Fruit fly (Drosophila melanogaster) whole organism, embryonic: ENCODE data around the gene CG32214.
A peak's percentile ranks its signal among the peaks of the same experiment; 100 is the strongest.

ENCODE experiments used
- Atf-2 ChIP-seq: fragments of 200-800 bp; sonication (Bioruptor generic); optimal IDR thresholded peaks from 2 replicates; lab custom pipeline; 2016; ENCODE audit warnings: missing biosample characterization, missing genetic modification characterization
- CG10209 ChIP-seq: fragments of 200-800 bp; sonication (Bioruptor generic); optimal IDR thresholded peaks from 3 replicates; lab custom pipeline; 2017; ENCODE audit warnings: missing biosample characterization, mild to moderate bottlenecking, missing genetic modification characterization, missing genetic modification reagents
- CG10366 ChIP-seq: fragments of 200-800 bp; sonication (Bioruptor generic); IDR thresholded peaks from 2 replicates; pipeline ENCODE4 v1.3.6; 2022; ENCODE audit warnings: missing biosample characterization, missing genetic modification characterization
- CG11504 ChIP-seq: fragments of 200-800 bp; sonication (Bioruptor generic); optimal IDR thresholded peaks from 3 replicates; lab custom pipeline; 2019; ENCODE audit warnings: missing biosample characterization, mild to moderate bottlenecking, missing genetic modification characterization, moderate library complexity
- CG11695 ChIP-seq: fragments of 200-800 bp; sonication (Bioruptor generic); IDR thresholded peaks from 3 replicates; pipeline ENCODE4 v1.3.6; 2022; ENCODE audit warnings: missing biosample characterization, missing genetic modification characterization
- CG12769 ChIP-seq: fragments of 200-800 bp; sonication (Bioruptor generic); optimal IDR thresholded peaks from 2 replicates; lab custom pipeline; 2019; ENCODE audit warnings: missing biosample characterization, mild to moderate bottlenecking, missing genetic modification characterization, moderate library complexity
- CG16815 ChIP-seq: fragments of 200-800 bp; sonication (Bioruptor generic); optimal IDR thresholded peaks from 3 replicates; lab custom pipeline; 2017; ENCODE audit warnings: missing biosample characterization, mild to moderate bottlenecking, missing genetic modification characterization
- CG17802 ChIP-seq: fragments of 200-800 bp; sonication (Bioruptor generic); optimal IDR thresholded peaks from 2 replicates; lab custom pipeline; 2018; ENCODE audit warnings: missing biosample characterization, mild to moderate bottlenecking, missing genetic modification characterization, moderate library complexity
- CG18011 ChIP-seq: fragments of 200-800 bp; sonication (Bioruptor generic); optimal IDR thresholded peaks from 2 replicates; lab custom pipeline; 2017; ENCODE audit warnings: missing biosample characterization, missing genetic modification characterization, mild to moderate bottlenecking, moderate library complexity, missing genotype
- CG18619 ChIP-seq: fragments of 200-800 bp; sonication (Bioruptor generic); optimal IDR thresholded peaks from 3 replicates; lab custom pipeline; 2017; ENCODE audit warnings: missing biosample characterization, mild to moderate bottlenecking, missing genetic modification characterization
- CG32772 ChIP-seq: fragments of 200-800 bp; sonication (Bioruptor generic); IDR thresholded peaks from 2 replicates; pipeline ENCODE4 v1.3.6; 2022; ENCODE audit warnings: missing biosample characterization, missing genetic modification characterization
- CG3281 ChIP-seq: fragments of 200-800 bp; sonication (Bioruptor generic); optimal IDR thresholded peaks from 3 replicates; lab custom pipeline; 2017; ENCODE audit warnings: missing biosample characterization, mild to moderate bottlenecking, missing genetic modification characterization
- CG4424 ChIP-seq: fragments of 200-800 bp; sonication (Bioruptor generic); optimal IDR thresholded peaks from 3 replicates; lab custom pipeline; 2016; ENCODE audit warnings: missing biosample characterization, missing genetic modification characterization
- CG4617 ChIP-seq: fragments of 200-800 bp; sonication (Bioruptor generic); optimal IDR thresholded peaks from 3 replicates; lab custom pipeline; 2016; ENCODE audit warnings: missing biosample characterization, missing genetic modification characterization, borderline replicate concordance
- CG4854 ChIP-seq: fragments of 200-800 bp; sonication (Bioruptor generic); optimal IDR thresholded peaks from 2 replicates; lab custom pipeline; 2016; ENCODE audit warnings: missing biosample characterization, missing genetic modification characterization, inconsistent platforms
- CG6683 ChIP-seq: fragments of 200-800 bp; sonication (Bioruptor generic); optimal IDR thresholded peaks from 2 replicates; lab custom pipeline; 2017; ENCODE audit warnings: missing biosample characterization, mild to moderate bottlenecking, missing genetic modification characterization, missing genetic modification reagents
- CG6791 ChIP-seq: fragments of 200-800 bp; sonication (Bioruptor generic); IDR thresholded peaks from 3 replicates; pipeline ENCODE4 v1.3.6; 2022; ENCODE audit warnings: missing biosample characterization, missing genetic modification characterization; ENCODE audit not compliant: partially characterized antibody
- CG6813 ChIP-seq: fragments of 200-800 bp; sonication (Bioruptor generic); optimal IDR thresholded peaks from 2 replicates; lab custom pipeline; 2017; ENCODE audit warnings: missing biosample characterization, missing genetic modification characterization, mild to moderate bottlenecking, moderate library complexity, missing genetic modification reagents
- CG8281 ChIP-seq: fragments of 200-800 bp; sonication (Bioruptor generic); optimal IDR thresholded peaks from 2 replicates; lab custom pipeline; 2018; ENCODE audit warnings: missing biosample characterization, mild to moderate bottlenecking, missing genetic modification characterization, moderate library complexity
- CG8359 ChIP-seq: fragments of 200-800 bp; sonication (Bioruptor generic); optimal IDR thresholded peaks from 2 replicates; lab custom pipeline; 2017; ENCODE audit warnings: missing biosample characterization, mild to moderate bottlenecking, missing genetic modification characterization, borderline replicate concordance
- CG9215 ChIP-seq: fragments of 200-800 bp; sonication (Bioruptor generic); IDR thresholded peaks from 2 replicates; pipeline ENCODE4 v1.3.6; 2022; ENCODE audit warnings: missing biosample characterization, missing genetic modification characterization
- Deaf1 ChIP-seq: fragments of 200-800 bp; optimal IDR thresholded peaks from 3 replicates; lab custom pipeline; 2019; ENCODE audit warnings: missing biosample characterization, mild to moderate bottlenecking, missing genetic modification characterization, moderate library complexity
- Gsc ChIP-seq: fragments of 200-800 bp; sonication (Bioruptor generic); IDR thresholded peaks from 2 replicates; pipeline ENCODE4 v1.3.6; 2022; ENCODE audit warnings: missing biosample characterization, missing genetic modification characterization
- HLH4C ChIP-seq: fragments of 200-800 bp; sonication (Bioruptor generic); IDR thresholded peaks from 3 replicates; pipeline ENCODE4 v1.3.6; 2022; ENCODE audit warnings: missing biosample characterization, missing genetic modification characterization; ENCODE audit not compliant: partially characterized antibody
- Hmx ChIP-seq: fragments of 200-800 bp; sonication (Bioruptor generic); optimal IDR thresholded peaks from 2 replicates; lab custom pipeline; 2016; ENCODE audit warnings: missing biosample characterization, missing genetic modification characterization
- Med ChIP-seq: fragments of 200-800 bp; sonication (Bioruptor generic); peaks from one replicate; lab custom pipeline; 2016; ENCODE audit warnings: missing biosample characterization, missing genetic modification characterization, mild to moderate bottlenecking, inconsistent platforms, moderate library complexity
- Myb ChIP-seq: fragments of 200-800 bp; sonication (Bioruptor generic); optimal IDR thresholded peaks from 2 replicates; lab custom pipeline; 2016; ENCODE audit warnings: missing biosample characterization, missing genetic modification characterization
- NC2α ChIP-seq: fragments of 200-800 bp; sonication (Bioruptor generic); optimal IDR thresholded peaks from 2 replicates; lab custom pipeline; 2016; ENCODE audit warnings: missing biosample characterization, missing genetic modification characterization
- NfI ChIP-seq: fragments of 200-800 bp; sonication (Bioruptor generic); optimal IDR thresholded peaks from 3 replicates; lab custom pipeline; 2018; ENCODE audit warnings: missing biosample characterization, mild to moderate bottlenecking, missing genetic modification characterization, moderate library complexity
- Usf ChIP-seq: fragments of 200-800 bp; sonication (Bioruptor generic); optimal IDR thresholded peaks from 2 replicates; lab custom pipeline; 2017; ENCODE audit warnings: missing genotype, missing biosample characterization, missing genetic modification characterization
- cad ChIP-seq: fragments of >200 bp; optimal IDR thresholded peaks from 2 replicates; lab custom pipeline; 2017; ENCODE audit warnings: missing biosample characterization, missing genetic modification characterization
- cato ChIP-seq: fragments of 200-800 bp; sonication (Bioruptor generic); optimal IDR thresholded peaks from 2 replicates; lab custom pipeline; 2016; ENCODE audit warnings: missing biosample characterization, missing genetic modification characterization, borderline replicate concordance
- chif ChIP-seq, 2 experiments: fragments of 200-800 bp; sonication (Bioruptor generic); optimal IDR thresholded peaks; 3 replicates each; lab custom pipeline; 2016; ENCODE audit warnings: missing biosample characterization in 2 of 2, missing genetic modification characterization in 2 of 2
- cwo ChIP-seq: fragments of 200-800 bp; sonication (Bioruptor generic); optimal IDR thresholded peaks from 3 replicates; lab custom pipeline; 2017; ENCODE audit warnings: missing biosample characterization, missing genetic modification characterization, mild to moderate bottlenecking, moderate library complexity, missing genetic modification reagents
- dm ChIP-seq: fragments of 200-800 bp; sonication (Bioruptor generic); optimal IDR thresholded peaks from 3 replicates; lab custom pipeline; 2016; ENCODE audit warnings: missing biosample characterization, missing genetic modification characterization
- gfzf ChIP-seq: fragments of 200-800 bp; sonication (Bioruptor generic); optimal IDR thresholded peaks from 2 replicates; lab custom pipeline; 2016; ENCODE audit warnings: missing biosample characterization, mild to moderate bottlenecking, missing genetic modification characterization, moderate library complexity
- ken ChIP-seq: fragments of 200-800 bp; sonication (Bioruptor generic); IDR thresholded peaks from 3 replicates; pipeline ENCODE4 v1.3.6; 2022; ENCODE audit warnings: missing biosample characterization, missing genetic modification characterization
- peb ChIP-seq: fragments of 200-800 bp; sonication (Bioruptor generic); IDR thresholded peaks from 2 replicates; pipeline ENCODE4 v1.3.6; 2022; ENCODE audit warnings: missing biosample characterization, missing genetic modification characterization
- prd ChIP-seq, 3 experiments: fragments of >200 bp in 2 of 3; fragments of 200-800 bp in 1 of 3; sonication (Bioruptor generic) in 1 of 3; optimal IDR thresholded peaks in 2 of 3; IDR thresholded peaks in 1 of 3; 2 replicates in 2 of 3; 3 replicates in 1 of 3; pipeline versions ENCODE4 v1.3.6 to Lab custom; 2017 to 2022; ENCODE audit warnings: missing biosample characterization in 1 of 3, missing genetic modification characterization in 1 of 3
- psq ChIP-seq: fragments of 200-800 bp; sonication (Bioruptor generic); optimal IDR thresholded peaks from 2 replicates; lab custom pipeline; 2017; ENCODE audit warnings: missing biosample characterization, missing genetic modification characterization
- repo ChIP-seq: fragments of 200-800 bp; sonication (Bioruptor generic); optimal IDR thresholded peaks from 2 replicates; lab custom pipeline; 2016; ENCODE audit warnings: missing biosample characterization, missing genetic modification characterization
- sc ChIP-seq, 3 experiments: fragments of >200 bp in 2 of 3; fragments of 200-800 bp in 1 of 3; sonication (Bioruptor generic) in 1 of 3; optimal IDR thresholded peaks; 2 replicates in 2 of 3; 3 replicates in 1 of 3; lab custom pipeline; 2017; ENCODE audit warnings: mild to moderate bottlenecking in 1 of 3, missing biosample characterization in 1 of 3, missing genetic modification characterization in 1 of 3, missing genetic modification reagents in 1 of 3
- slou ChIP-seq: fragments of 200-800 bp; sonication (Bioruptor generic); optimal IDR thresholded peaks from 3 replicates; lab custom pipeline; 2016; ENCODE audit warnings: missing biosample characterization, missing genetic modification characterization
- sna ChIP-seq: fragments of 200-800 bp; sonication (Bioruptor generic); IDR thresholded peaks from 2 replicates; pipeline ENCODE4 v1.3.6; 2022; ENCODE audit warnings: missing biosample characterization, missing genetic modification characterization; ENCODE audit not compliant: partially characterized antibody

Gene CG32214

dm6 chr3L:19444092-19444491 lies 23.1 kb upstream of the CG32214 start (continued):
- peak; percentile 16 for TF ChIP-seq NfI
- no peak for TF ChIP-seq CG11695 (GFP tag; lab: Robert Waterston, UW)
- TF ChIP-seq Med (GFP tag; lab: Kevin White, UChicago) = peak; percentile 75
- 0 out of 2 replicates have a peak, but pooled peaks have one; percentile 20 for TF ChIP-seq CG9215 (GFP tag; lab: Robert Waterston, UW)
- TF ChIP-seq CG8281 (tag; lab: Kevin White, UChicago) = no peak
- TF ChIP-seq, all 482 proteins: peak for 73

DNA sequence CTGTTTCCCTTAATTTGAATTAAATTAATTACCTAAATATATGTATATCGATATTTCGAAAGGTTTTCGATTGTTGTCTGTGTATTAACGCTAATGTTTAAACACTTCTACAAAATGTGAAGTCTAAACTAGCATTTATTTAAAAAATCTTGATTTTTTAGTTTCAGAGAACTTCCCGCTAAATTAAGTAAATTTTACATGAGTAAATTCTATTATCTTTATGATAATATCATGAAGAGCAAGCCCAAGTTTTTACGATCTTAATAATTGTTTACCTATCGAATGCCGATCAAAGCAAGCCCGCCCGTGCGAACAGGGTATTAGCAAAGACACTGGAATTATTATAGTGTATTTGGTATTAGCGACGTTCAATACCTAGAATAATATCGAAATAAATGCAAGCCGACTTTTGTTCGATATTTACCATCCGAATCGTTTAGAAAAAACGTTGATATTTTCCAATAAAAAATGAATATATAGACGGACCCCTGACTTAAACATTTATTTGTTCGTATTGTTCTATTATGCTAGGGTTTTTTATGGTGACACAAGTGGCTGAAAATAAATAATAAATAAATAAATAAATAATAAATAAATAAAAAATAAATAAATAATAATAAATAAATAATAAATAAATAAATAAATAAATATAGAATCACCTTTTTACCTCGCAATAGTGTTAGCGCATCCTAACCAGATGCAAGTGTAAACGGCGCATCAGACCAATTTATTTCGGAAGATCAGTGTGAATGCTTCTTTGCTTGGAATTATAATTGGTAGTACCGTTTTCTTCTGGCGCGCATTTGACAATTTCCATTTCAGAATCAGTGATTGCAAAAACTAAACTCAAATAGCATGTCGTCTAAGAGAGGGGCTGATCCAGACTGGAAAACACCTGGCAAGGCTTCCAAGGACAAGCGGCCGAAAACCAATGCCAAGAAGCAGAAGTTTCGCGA lies 20.5 kb upstream of the CG32214 start, which contains the start of the genes CG33062 and Chd3:
TSS of gene CG33062 (minus strand) at position 51 of the 956 bp plus-strand sequence.
TSS of gene Chd3 (plus strand) at position 780 of the 956 bp plus-strand sequence.
- TF ChIP-seq sc (optimal IDR thresholded peaks at IDR 0.05; lab: Kevin White, UChicago) = no peak
- TF ChIP-seq sc (GFP tag; optimal IDR thresholded peaks at IDR 0.05; lab: Kevin White, UChicago) = no peak
- TF ChIP-seq Atf-2 (GFP tag; lab: Kevin White, UChicago) = no peak
- no peak for TF ChIP-seq repo
- no peak for TF ChIP-seq slou (GFP tag; lab: Kevin White, UChicago)
- TF ChIP-seq CG18619 = no peak
- no peak for TF ChIP-seq cato (GFP tag; lab: Kevin White, UChicago)
- TF ChIP-seq CG11504 (tag; lab: Kevin White, UChicago) = peak; percentile 36
- TF ChIP-seq CG16815 (GFP tag; lab: Kevin White, UChicago) = peak; percentile 10
- TF ChIP-seq CG10366 (GFP tag; lab: Robert Waterston, UW) = no peak; the same call in 1 of the 2 replicates
- TF ChIP-seq CG6683 = no peak
- TF ChIP-seq CG8359 (GFP tag; lab: Kevin White, UChicago) = no peak
- TF ChIP-seq chif (GFP tag; optimal IDR thresholded peaks at IDR 0.05; lab: Kevin White, UChicago) = no peak
- no peak for TF ChIP-seq CG18011 (GFP tag; lab: Kevin White, UChicago)
- TF ChIP-seq psq (GFP tag; lab: Kevin White, UChicago) = no peak
- no peak for TF ChIP-seq CG3281 (GFP tag; lab: Kevin White, UChicago)
- TF ChIP-seq NC2α (GFP tag; lab: Kevin White, UChicago) = no peak
- TF ChIP-seq CG4854 (GFP tag; lab: Kevin White, UChicago) = no peak
- TF ChIP-seq CG8281 (tag; lab: Kevin White, UChicago) = no peak
- peak; percentile 36 for TF ChIP-seq gfzf (GFP tag; lab: Kevin White, UChicago)
- TF ChIP-seq CG6791 (GFP tag; lab: Robert Waterston, UW) = peak; percentile 56; the same call in 1 of the 3 replicates
- TF ChIP-seq Gsc = no peak
- TF ChIP-seq CG4617 (GFP tag; lab: Kevin White, UChicago) = no peak
- peak; percentile 90 for TF ChIP-seq CG17802 (tag; lab: Kevin White, UChicago)
- TF ChIP-seq CG12769 = no peak
- TF ChIP-seq CG6813 (GFP tag; lab: Kevin White, UChicago) = no peak
- TF ChIP-seq Deaf1 (tag; lab: Kevin White, UChicago) = no peak
- peak; percentile 32; the same call in 1 of the 3 replicates for TF ChIP-seq HLH4C (GFP tag; lab: Robert Waterston, UW)
- no peak for TF ChIP-seq cad (GFP tag; lab: Kevin White, UChicago)
- TF ChIP-seq peb (GFP tag; lab: Robert Waterston, UW) = no peak
- no peak for TF ChIP-seq sna (GFP tag; lab: Robert Waterston, UW)
- no peak for TF ChIP-seq dm (GFP tag; lab: Kevin White, UChicago)
- TF ChIP-seq Usf = no peak
- TF ChIP-seq CG10209 = peak; percentile 31
- no peak for TF ChIP-seq ken
- TF ChIP-seq cwo (GFP tag; lab: Kevin White, UChicago) = no peak
- no peak for TF ChIP-seq CG4424 (GFP tag; lab: Kevin White, UChicago)
- TF ChIP-seq CG32772 = peak; percentile 35; the same call in 1 of the 2 replicates
- TF ChIP-seq prd (optimal IDR thresholded peaks at IDR 0.05; lab: Kevin White, UChicago) = no peak
- peak; percentile 32; the same call in 1 of the 3 replicates for TF ChIP-seq prd (GFP tag; IDR thresholded peaks at IDR 0.05; lab: Robert Waterston, UW)
- TF ChIP-seq Hmx = no peak
- TF ChIP-seq Myb (GFP tag; lab: Kevin White, UChicago) = no peak
